Fruit fly (Drosophila melanogaster) whole organism, embryonic: ENCODE measurements around the gene Mer.

Source experiments
- Ada2b ChIP-seq: fragments of 200-800 bp; sonication (Bioruptor generic); IDR thresholded peaks from 2 replicates; pipeline ENCODE4 v1.3.6; 2022; ENCODE audit warnings: missing biosample characterization, missing genetic modification characterization
- Atf-2 ChIP-seq: fragments of 200-800 bp; sonication (Bioruptor generic); optimal IDR thresholded peaks from 2 replicates; lab custom pipeline; 2016; ENCODE audit warnings: missing biosample characterization, missing genetic modification characterization
- BEAF-32 ChIP-seq: fragments of 200-800 bp; sonication (Bioruptor generic); optimal IDR thresholded peaks from 3 replicates; lab custom pipeline; 2017; ENCODE audit warnings: missing biosample characterization, missing genetic modification characterization, mild to moderate bottlenecking, moderate library complexity, missing genetic modification reagents
- Bgb ChIP-seq: fragments of 200-800 bp; sonication (Bioruptor generic); IDR thresholded peaks from 2 replicates; pipeline ENCODE4 v1.3.6; 2022; ENCODE audit warnings: missing biosample characterization, missing genetic modification characterization; ENCODE audit not compliant: partially characterized antibody
- CG10267 ChIP-seq: fragments of 200-800 bp; sonication (Bioruptor generic); optimal IDR thresholded peaks from 2 replicates; lab custom pipeline; 2018; ENCODE audit warnings: missing biosample characterization, mild to moderate bottlenecking, missing genetic modification characterization, moderate library complexity
- CG10321 ChIP-seq: fragments of 200-800 bp; sonication (Bioruptor generic); IDR thresholded peaks from 2 replicates; pipeline ENCODE4 v1.3.6; 2022; ENCODE audit warnings: missing biosample characterization, missing genetic modification characterization
- CG12071 ChIP-seq: fragments of 200-800 bp; sonication (Bioruptor generic); optimal IDR thresholded peaks from 3 replicates; lab custom pipeline; 2018; ENCODE audit warnings: missing biosample characterization, mild to moderate bottlenecking, missing genetic modification characterization
- CG13624 ChIP-seq: fragments of 200-800 bp; sonication (Bioruptor generic); optimal IDR thresholded peaks from 2 replicates; lab custom pipeline; 2016; ENCODE audit warnings: missing biosample characterization, missing genetic modification characterization
- CG14710 ChIP-seq: fragments of 200-800 bp; sonication (Bioruptor generic); optimal IDR thresholded peaks from 3 replicates; lab custom pipeline; 2019; ENCODE audit warnings: missing biosample characterization, mild to moderate bottlenecking, missing genetic modification characterization, moderate library complexity
- CG17829 ChIP-seq: fragments of 200-800 bp; optimal IDR thresholded peaks from 2 replicates; lab custom pipeline; 2019; ENCODE audit warnings: missing biosample characterization, mild to moderate bottlenecking, missing genetic modification characterization, moderate library complexity
- CG2129 ChIP-seq: fragments of 200-800 bp; sonication (Bioruptor generic); IDR thresholded peaks from 2 replicates; pipeline ENCODE4 v1.3.6; 2022; ENCODE audit warnings: missing biosample characterization, missing genetic modification characterization; ENCODE audit not compliant: partially characterized antibody
- CG42726 ChIP-seq: fragments of 200-800 bp; sonication (Bioruptor generic); IDR thresholded peaks from 2 replicates; pipeline ENCODE4 v1.3.6; 2022; ENCODE audit warnings: missing biosample characterization, missing genetic modification characterization; ENCODE audit not compliant: partially characterized antibody
- CG7987 ChIP-seq: fragments of 200-800 bp; sonication (Bioruptor generic); optimal IDR thresholded peaks from 2 replicates; lab custom pipeline; 2018; ENCODE audit warnings: missing biosample characterization, mild to moderate bottlenecking, missing genetic modification characterization, moderate library complexity
- CG8924 ChIP-seq: fragments of 200-800 bp; optimal IDR thresholded peaks from 3 replicates; lab custom pipeline; 2019; ENCODE audit warnings: missing biosample characterization, mild to moderate bottlenecking, missing genetic modification characterization, moderate library complexity
- D19A ChIP-seq: fragments of 200-800 bp; optimal IDR thresholded peaks from 3 replicates; lab custom pipeline; 2019; ENCODE audit warnings: missing biosample characterization, mild to moderate bottlenecking, missing genetic modification characterization, moderate library complexity
- Deaf1 ChIP-seq: fragments of 200-800 bp; optimal IDR thresholded peaks from 3 replicates; lab custom pipeline; 2019; ENCODE audit warnings: missing biosample characterization, mild to moderate bottlenecking, missing genetic modification characterization, moderate library complexity
- E2f1 ChIP-seq: fragments of 200-800 bp; sonication (Bioruptor generic); IDR thresholded peaks from 2 replicates; pipeline ENCODE4 v1.3.6; 2022; ENCODE audit warnings: missing biosample characterization, missing genetic modification characterization
- Ets65A ChIP-seq: fragments of 200-800 bp; sonication (Bioruptor generic); peaks from one replicate; lab custom pipeline; 2016; ENCODE audit warnings: missing biosample characterization, missing genetic modification characterization
- Ets97D ChIP-seq: fragments of 200-800 bp; sonication (Bioruptor generic); optimal IDR thresholded peaks from 3 replicates; lab custom pipeline; 2016; ENCODE audit warnings: missing biosample characterization, missing genetic modification characterization
- HLH54F ChIP-seq: fragments of 200-800 bp; sonication (Bioruptor generic); optimal IDR thresholded peaks from 3 replicates; lab custom pipeline; 2016; ENCODE audit warnings: missing biosample characterization, missing genetic modification characterization
- Med ChIP-seq: fragments of 200-800 bp; sonication (Bioruptor generic); peaks from one replicate; lab custom pipeline; 2016; ENCODE audit warnings: missing biosample characterization, missing genetic modification characterization, mild to moderate bottlenecking, inconsistent platforms, moderate library complexity
- NfI ChIP-seq: fragments of 200-800 bp; sonication (Bioruptor generic); optimal IDR thresholded peaks from 3 replicates; lab custom pipeline; 2018; ENCODE audit warnings: missing biosample characterization, mild to moderate bottlenecking, missing genetic modification characterization, moderate library complexity
- PHDP ChIP-seq: fragments of 200-800 bp; sonication (Bioruptor generic); optimal IDR thresholded peaks from 3 replicates; lab custom pipeline; 2018; ENCODE audit warnings: missing biosample characterization, mild to moderate bottlenecking, missing genetic modification characterization, moderate library complexity
- Rfx ChIP-seq: fragments of 200-800 bp; sonication (Bioruptor generic); IDR thresholded peaks from 2 replicates; pipeline ENCODE4 v1.3.6; 2022; ENCODE audit warnings: missing biosample characterization, missing genetic modification characterization
- Sry-δ ChIP-seq: fragments of 200-800 bp; sonication (Bioruptor generic); optimal IDR thresholded peaks from 2 replicates; lab custom pipeline; 2016; ENCODE audit warnings: missing biosample characterization, missing genetic modification characterization
- Taf1 ChIP-seq: fragments of 200-800 bp; sonication (Bioruptor generic); IDR thresholded peaks from 2 replicates; pipeline ENCODE4 v1.3.6; 2022; ENCODE audit warnings: missing biosample characterization, missing genetic modification characterization
- ato ChIP-seq: fragments of 200-800 bp; sonication (Bioruptor generic); IDR thresholded peaks from 2 replicates; pipeline ENCODE4 v1.3.6; 2022; ENCODE audit warnings: missing biosample characterization, missing genetic modification characterization; ENCODE audit not compliant: partially characterized antibody
- bcd ChIP-seq: fragments of 200-800 bp; sonication (Bioruptor generic); optimal IDR thresholded peaks from 2 replicates; lab custom pipeline; 2017; ENCODE audit warnings: missing biosample characterization, mild to moderate bottlenecking, missing genetic modification characterization
- chif ChIP-seq, 2 experiments: fragments of 200-800 bp; sonication (Bioruptor generic); optimal IDR thresholded peaks; 3 replicates each; lab custom pipeline; 2016; ENCODE audit warnings: missing biosample characterization in 2 of 2, missing genetic modification characterization in 2 of 2
- crol ChIP-seq: fragments of 200-800 bp; sonication (Bioruptor generic); IDR thresholded peaks from 2 replicates; pipeline ENCODE4 v1.3.6; 2022; ENCODE audit warnings: missing biosample characterization, missing genetic modification characterization
- fd96Cb ChIP-seq: fragments of 200-800 bp; sonication (Bioruptor generic); optimal IDR thresholded peaks from 2 replicates; lab custom pipeline; 2018; ENCODE audit warnings: missing biosample characterization, mild to moderate bottlenecking, missing genetic modification characterization, moderate library complexity
- fru ChIP-seq: fragments of >200 bp; optimal IDR thresholded peaks from 2 replicates; lab custom pipeline; 2017
- gem ChIP-seq: fragments of 200-800 bp; sonication (Bioruptor generic); optimal IDR thresholded peaks from 2 replicates; lab custom pipeline; 2019; ENCODE audit warnings: missing biosample characterization, mild to moderate bottlenecking, missing genetic modification characterization, moderate library complexity
- ind ChIP-seq: fragments of 200-800 bp; sonication (Bioruptor generic); optimal IDR thresholded peaks from 3 replicates; lab custom pipeline; 2016; ENCODE audit warnings: missing biosample characterization, missing genetic modification characterization
- knrl ChIP-seq: fragments of 200-800 bp; sonication (Bioruptor generic); IDR thresholded peaks from 3 replicates; pipeline ENCODE4 v1.3.6; 2022; ENCODE audit warnings: missing biosample characterization, missing genetic modification characterization; ENCODE audit not compliant: partially characterized antibody
- nom ChIP-seq: fragments of 200-800 bp; sonication (Bioruptor generic); optimal IDR thresholded peaks from 2 replicates; lab custom pipeline; 2017; ENCODE audit warnings: missing biosample characterization, missing genetic modification characterization, mild to moderate bottlenecking, moderate library complexity, missing genetic modification reagents
- pfk ChIP-seq: fragments of 200-800 bp; sonication (Bioruptor generic); optimal IDR thresholded peaks from 2 replicates; lab custom pipeline; 2018; ENCODE audit warnings: missing biosample characterization, mild to moderate bottlenecking, missing genetic modification characterization, moderate library complexity
- pnt ChIP-seq: fragments of 200-800 bp; sonication (Bioruptor generic); optimal IDR thresholded peaks from 3 replicates; lab custom pipeline; 2016; ENCODE audit warnings: missing biosample characterization, missing genetic modification characterization
- pzg ChIP-seq: fragments of 200-800 bp; sonication (Bioruptor generic); optimal IDR thresholded peaks from 3 replicates; lab custom pipeline; 2018; ENCODE audit warnings: missing biosample characterization, mild to moderate bottlenecking, missing genetic modification characterization, moderate library complexity
- rib ChIP-seq: fragments of 200-800 bp; sonication (Bioruptor generic); IDR thresholded peaks from 2 replicates; pipeline ENCODE4 v1.3.6; 2022; ENCODE audit warnings: missing biosample characterization, missing genetic modification characterization
- run ChIP-seq: fragments of 200-800 bp; sonication (Bioruptor generic); optimal IDR thresholded peaks from 3 replicates; lab custom pipeline; 2018; ENCODE audit warnings: missing biosample characterization, mild to moderate bottlenecking, missing genetic modification characterization
- sens ChIP-seq: fragments of 200-800 bp; sonication (Bioruptor generic); peaks from one replicate; lab custom pipeline; 2016; ENCODE audit warnings: missing biosample characterization, missing genetic modification characterization
- sisA ChIP-seq: fragments of 200-800 bp; sonication (Bioruptor generic); IDR thresholded peaks from 2 replicates; pipeline ENCODE4 v1.3.6; 2022; ENCODE audit warnings: missing biosample characterization, missing genetic modification characterization
- stwl ChIP-seq: fragments of 200-800 bp; sonication (Bioruptor generic); optimal IDR thresholded peaks from 3 replicates; lab custom pipeline; 2018; ENCODE audit warnings: missing biosample characterization, mild to moderate bottlenecking, missing genetic modification characterization, moderate library complexity
- twi ChIP-seq: fragments of 200-800 bp; optimal IDR thresholded peaks from 2 replicates; lab custom pipeline; 2019; ENCODE audit warnings: missing biosample characterization, mild to moderate bottlenecking, missing genetic modification characterization, moderate library complexity
- vnd ChIP-seq: fragments of 200-800 bp; sonication (Bioruptor generic); IDR thresholded peaks from 3 replicates; pipeline ENCODE4 v1.3.6; 2022; ENCODE audit warnings: missing biosample characterization, missing genetic modification characterization; ENCODE audit not compliant: partially characterized antibody
- wek ChIP-seq: fragments of 200-800 bp; sonication (Bioruptor generic); optimal IDR thresholded peaks from 3 replicates; lab custom pipeline; 2018; ENCODE audit warnings: missing biosample characterization, mild to moderate bottlenecking, missing genetic modification characterization, moderate library complexity
- zen2 ChIP-seq: fragments of 200-800 bp; sonication (Bioruptor generic); IDR thresholded peaks from 3 replicates; pipeline ENCODE4 v1.3.6; 2022; ENCODE audit warnings: missing biosample characterization, missing genetic modification characterization; ENCODE audit not compliant: partially characterized antibody
- zf30C ChIP-seq: fragments of 200-800 bp; sonication (Bioruptor generic); optimal IDR thresholded peaks from 3 replicates; lab custom pipeline; 2018; ENCODE audit warnings: missing biosample characterization, mild to moderate bottlenecking, missing genetic modification characterization

The Mer gene

DNA sequence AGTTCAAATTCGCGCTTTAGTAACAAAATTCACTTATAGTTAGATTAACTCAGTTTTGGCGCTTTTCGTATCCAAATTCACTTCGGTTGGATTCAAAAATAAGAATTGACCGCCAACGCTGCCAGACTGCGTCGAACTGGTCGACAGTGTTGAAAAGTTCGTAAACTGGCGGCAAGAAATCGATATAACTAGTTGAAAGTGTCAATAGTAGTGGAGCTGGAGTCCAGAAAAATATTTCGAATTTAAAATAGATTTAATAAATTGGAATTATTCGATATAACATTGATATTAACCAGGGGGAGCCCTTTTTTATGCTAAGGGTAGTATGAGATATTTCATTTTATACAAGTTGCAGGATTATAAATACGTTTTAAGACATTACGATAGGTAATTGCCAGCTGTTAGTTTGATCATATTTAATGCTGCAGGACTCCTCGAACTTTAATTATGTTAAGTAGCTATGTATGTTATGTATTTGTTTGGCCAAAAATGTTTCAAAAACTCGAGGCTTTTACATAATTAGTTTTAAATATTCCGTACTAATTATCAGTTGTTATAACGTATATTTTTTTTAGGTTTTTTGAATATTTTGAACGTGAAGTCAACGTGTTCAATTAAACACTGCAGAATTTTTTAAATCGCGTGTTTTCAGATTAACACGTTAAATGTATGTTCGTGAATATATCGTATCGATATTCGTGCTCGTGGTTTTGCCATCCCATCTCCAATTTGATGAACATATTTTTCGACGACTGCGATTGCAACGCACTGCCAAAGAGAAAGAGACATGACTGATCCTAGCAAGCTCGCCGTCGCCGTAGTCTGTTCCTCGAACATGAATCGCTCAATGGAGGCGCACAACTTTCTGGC, 29.2 kb downstream of the Mer start, which contains the start of the genes CG14223 and Ssu72 (continued):
- TF ChIP-seq pnt (GFP tag; lab: Kevin White, UChicago), result no peak
- no peak for TF ChIP-seq twi
- TF ChIP-seq pfk (GFP tag; lab: Kevin White, UChicago), result no peak
- TF ChIP-seq CG14710 (tag; lab: Kevin White, UChicago), result peak; percentile 31
- peak; percentile 71 for TF ChIP-seq CG2129 (GFP tag; lab: Robert Waterston, UW)
- no peak for TF ChIP-seq CG7987 (GFP tag; lab: Kevin White, UChicago)
- TF ChIP-seq CG17829 (tag; lab: Kevin White, UChicago), result no peak
- TF ChIP-seq D19A, result no peak
- peak; percentile 33 for TF ChIP-seq Ets97D (GFP tag; lab: Kevin White, UChicago)
- TF ChIP-seq CG12071 (GFP tag; lab: Kevin White, UChicago), result no peak
- peak; percentile 81 for TF ChIP-seq Bgb (GFP tag; lab: Robert Waterston, UW)
- TF ChIP-seq CG8924 (tag; lab: Kevin White, UChicago), result no peak
- peak; percentile 64 for TF ChIP-seq ato
- TF ChIP-seq zf30C (GFP tag; lab: Kevin White, UChicago), result no peak
- peak; percentile 91 for TF ChIP-seq zen2 (GFP tag; lab: Robert Waterston, UW)
- peak; percentile 22 for TF ChIP-seq stwl
- TF ChIP-seq gem (tag; lab: Kevin White, UChicago), result peak; percentile 13
- peak; percentile 16; the same call in 1 of the 2 replicates for TF ChIP-seq Rfx (GFP tag; lab: Robert Waterston, UW)
- TF ChIP-seq pzg (GFP tag; lab: Kevin White, UChicago), result peak; percentile 59
- peak; percentile 7 for TF ChIP-seq HLH54F (GFP tag; lab: Kevin White, UChicago)
- TF ChIP-seq BEAF-32 (GFP tag; lab: Kevin White, UChicago), result peak; percentile 73
- TF ChIP-seq CG42726 (GFP tag; lab: Robert Waterston, UW), result peak; percentile 64; the same call in 1 of the 2 replicates
- peak; percentile 78 for TF ChIP-seq Sry-δ (GFP tag; lab: Kevin White, UChicago)
- TF ChIP-seq sens (GFP tag; lab: Kevin White, UChicago), result peak; percentile 67
- peak; percentile 38 for TF ChIP-seq Ets65A (GFP tag; lab: Kevin White, UChicago)
- TF ChIP-seq crol (GFP tag; lab: Robert Waterston, UW), result no peak
- no peak for TF ChIP-seq bcd
- no peak for TF ChIP-seq Atf-2
- TF ChIP-seq E2f1 (GFP tag; lab: Robert Waterston, UW), result no peak
- no peak for TF ChIP-seq chif (GFP tag; optimal IDR thresholded peaks at IDR 0.05; lab: Kevin White, UChicago)
- no peak for TF ChIP-seq NfI (GFP tag; lab: Kevin White, UChicago)
- TF ChIP-seq rib (GFP tag; lab: Robert Waterston, UW), result no peak
- peak; percentile 70 for TF ChIP-seq vnd (GFP tag; lab: Robert Waterston, UW)
- no peak; the same call in 1 of the 2 replicates for TF ChIP-seq sisA (GFP tag; lab: Robert Waterston, UW)
- TF ChIP-seq Taf1 (GFP tag; lab: Robert Waterston, UW), result no peak
- no peak for TF ChIP-seq fru (lab: Kevin White, UChicago)
- TF ChIP-seq Med (GFP tag; lab: Kevin White, UChicago), result peak; percentile 82
- TF ChIP-seq wek (GFP tag; lab: Kevin White, UChicago), result no peak
- TF ChIP-seq CG10267 (tag; lab: Kevin White, UChicago), result peak; percentile 86
- TF ChIP-seq nom (GFP tag; lab: Kevin White, UChicago), result no peak
- TF ChIP-seq Deaf1 (tag; lab: Kevin White, UChicago), result no peak
- TF ChIP-seq knrl (GFP tag; lab: Robert Waterston, UW), result peak; percentile 78; the same call in 2 of the 3 replicates
- TF ChIP-seq run, result no peak
- no peak for TF ChIP-seq Ada2b (GFP tag; lab: Robert Waterston, UW)
- TF ChIP-seq fd96Cb (tag; lab: Kevin White, UChicago), result no peak
- TF ChIP-seq CG10321 (GFP tag; lab: Robert Waterston, UW), result no peak
- no peak for TF ChIP-seq PHDP
- no peak for TF ChIP-seq CG13624
- TF ChIP-seq ind (GFP tag; lab: Kevin White, UChicago), result no peak
